Worm (Caenorhabditis elegans) whole organism, young adult: ENCODE results near the gene C36A4.11.

ENCODE experiments used
- B0261.1 ChIP-seq: sonication (generic microtip); optimal IDR thresholded peaks from 2 replicates; lab custom pipeline; 2016; ENCODE audit warnings: mild to moderate bottlenecking, missing genetic modification characterization, moderate library complexity, missing compliant biosample characterization
- C06A6.2 ChIP-seq: fragments of 200-800 bp; sonication (Bioruptor generic); conservative IDR thresholded peaks from 2 replicates; pipeline ENCODE4 v1.3.6; 2022; ENCODE audit warnings: missing genetic modification characterization, missing compliant biosample characterization
- F49E8.2 ChIP-seq: sonication (generic microtip); optimal IDR thresholded peaks from 3 replicates; lab custom pipeline; 2017; ENCODE audit warnings: missing genetic modification characterization, mild to moderate bottlenecking, missing compliant biosample characterization, antibody characterized with exemption, moderate library complexity; ENCODE audit not compliant: insufficient read depth
- F55B11.4 ChIP-seq: sonication (generic microtip); optimal IDR thresholded peaks from 2 replicates; lab custom pipeline; 2016; ENCODE audit warnings: missing compliant biosample characterization, missing genetic modification characterization, borderline replicate concordance; ENCODE audit not compliant: insufficient read depth
- F57A8.1 ChIP-seq: fragments of 200-800 bp; sonication (Bioruptor generic); optimal IDR thresholded peaks from 2 replicates; lab custom pipeline; 2018; ENCODE audit warnings: mild to moderate bottlenecking, missing genetic modification characterization, moderate library complexity, missing compliant biosample characterization
- F57C9.4 ChIP-seq: sonication (generic microtip); optimal IDR thresholded peaks from 2 replicates; lab custom pipeline; 2017; ENCODE audit warnings: mild to moderate bottlenecking, missing genetic modification characterization, missing compliant biosample characterization
- K11D2.4 ChIP-seq: fragments of 200-800 bp; sonication (Bioruptor generic); IDR thresholded peaks from 2 replicates; pipeline ENCODE4 v1.3.6; 2022; ENCODE audit warnings: missing genetic modification reagents, missing genetic modification characterization, missing compliant biosample characterization
- T07F8.4 ChIP-seq: sonication (generic microtip); optimal IDR thresholded peaks from 2 replicates; lab custom pipeline; 2016; ENCODE audit warnings: mild to moderate bottlenecking, missing genetic modification characterization, moderate library complexity, missing compliant biosample characterization
- Y53F4B.3 ChIP-seq: fragments of 200-800 bp; sonication (Bioruptor generic); IDR thresholded peaks from 2 replicates; pipeline ENCODE4 v1.3.6; 2022; ENCODE audit warnings: missing genetic modification reagents, missing genetic modification characterization, missing compliant biosample characterization
- Y79H2A.3 ChIP-seq: fragments of 200-800 bp; sonication (Bioruptor generic); conservative IDR thresholded peaks from 2 replicates; pipeline ENCODE4 v1.3.6; 2022; ENCODE audit warnings: missing genetic modification reagents, missing genetic modification characterization, missing compliant biosample characterization
- aptf-2 ChIP-seq: fragments of 200-800 bp; sonication (Bioruptor generic); conservative IDR thresholded peaks from 2 replicates; pipeline ENCODE4 v1.3.6; 2022; ENCODE audit warnings: missing genetic modification reagents, missing genetic modification characterization, missing compliant biosample characterization
- attf-5 ChIP-seq: fragments of 200-800 bp; sonication (Bioruptor generic); optimal IDR thresholded peaks from 2 replicates; lab custom pipeline; 2018; ENCODE audit warnings: mild to moderate bottlenecking, missing genetic modification characterization, missing compliant biosample characterization
- bed-1 ChIP-seq: fragments of 200-800 bp; sonication (Bioruptor generic); IDR thresholded peaks from 2 replicates; pipeline ENCODE4 v1.3.6; 2022; ENCODE audit warnings: missing genetic modification reagents, missing genetic modification characterization, missing compliant biosample characterization
- cebp-1 ChIP-seq, 2 experiments: fragments of 200-800 bp in 1 of 2; sonication (Bioruptor generic) in 1 of 2; sonication (generic microtip) in 1 of 2; IDR thresholded peaks in 1 of 2; optimal IDR thresholded peaks in 1 of 2; 2 replicates each; pipeline versions ENCODE4 v1.3.6 to Lab custom; 2017 to 2022; ENCODE audit warnings: missing compliant biosample characterization in 2 of 2, missing genetic modification characterization in 2 of 2, mild to moderate bottlenecking in 1 of 2, missing genetic modification reagents in 1 of 2, moderate library complexity in 1 of 2
- ceh-79 ChIP-seq: sonication (generic microtip); optimal IDR thresholded peaks from 2 replicates; lab custom pipeline; 2017; ENCODE audit warnings: mild to moderate bottlenecking, missing genetic modification characterization, missing compliant biosample characterization
- ceh-91 ChIP-seq: fragments of 200-800 bp; sonication (Bioruptor generic); IDR thresholded peaks from 2 replicates; pipeline ENCODE4 v1.3.6; 2022; ENCODE audit warnings: missing genetic modification reagents, missing genetic modification characterization, missing compliant biosample characterization
- dox-1 ChIP-seq: fragments of 200-800 bp; sonication (Bioruptor generic); IDR thresholded peaks from 2 replicates; pipeline ENCODE4 v1.3.6; 2022; ENCODE audit warnings: missing genetic modification reagents, missing genetic modification characterization, missing compliant biosample characterization
- dpl-1 ChIP-seq: fragments of 150-350 bp; optimal IDR thresholded peaks from 2 replicates; lab custom pipeline; 2014; ENCODE audit warnings: missing biosample characterization, missing genetic modification reagents, missing genetic modification characterization
- egl-44 ChIP-seq: fragments of 200-800 bp; sonication (Bioruptor generic); IDR thresholded peaks from 2 replicates; pipeline ENCODE4 v1.3.6; 2022; ENCODE audit warnings: missing genetic modification reagents, missing genetic modification characterization, missing compliant biosample characterization
- egrh-3 ChIP-seq: fragments of 200-800 bp; sonication (Bioruptor generic); IDR thresholded peaks from 2 replicates; pipeline ENCODE4 v1.3.6; 2022; ENCODE audit warnings: missing genetic modification reagents, missing genetic modification characterization, missing compliant biosample characterization
- fkh-3 ChIP-seq: sonication (generic microtip); optimal IDR thresholded peaks from 2 replicates; lab custom pipeline; 2016; ENCODE audit warnings: mild to moderate bottlenecking, missing genetic modification characterization, missing compliant biosample characterization
- gei-17 ChIP-seq: fragments of 200-800 bp; sonication (Bioruptor generic); optimal IDR thresholded peaks from 2 replicates; lab custom pipeline; 2018; ENCODE audit warnings: mild to moderate bottlenecking, missing genetic modification characterization, missing compliant biosample characterization
- hlh-26 ChIP-seq: fragments of 200-800 bp; sonication (Bioruptor generic); conservative IDR thresholded peaks from 2 replicates; pipeline ENCODE4 v1.3.6; 2022; ENCODE audit warnings: missing genetic modification reagents, missing genetic modification characterization, missing compliant biosample characterization
- hmg-1.2 ChIP-seq: fragments of 200-800 bp; sonication (Bioruptor generic); IDR thresholded peaks from 2 replicates; pipeline ENCODE4 v1.3.6; 2022; ENCODE audit warnings: missing genetic modification reagents, missing genetic modification characterization, missing compliant biosample characterization
- hmg-20 ChIP-seq: fragments of 200-800 bp; sonication (Bioruptor generic); IDR thresholded peaks from 2 replicates; pipeline ENCODE4 v1.3.6; 2022; ENCODE audit warnings: missing genetic modification reagents, missing genetic modification characterization, missing compliant biosample characterization
- let-526 ChIP-seq: fragments of 200-800 bp; sonication (Bioruptor generic); IDR thresholded peaks from 2 replicates; pipeline ENCODE4 v1.3.6; 2022; ENCODE audit warnings: missing genetic modification reagents, missing genetic modification characterization, missing compliant biosample characterization
- let-607 ChIP-seq, 2 experiments: fragments of 200-800 bp in 1 of 2; sonication (Bioruptor generic) in 1 of 2; sonication (generic microtip) in 1 of 2; optimal IDR thresholded peaks; 2 replicates each; lab custom pipeline; 2016 to 2018; ENCODE audit warnings: mild to moderate bottlenecking in 2 of 2, missing compliant biosample characterization in 2 of 2, missing genetic modification characterization in 2 of 2, moderate library complexity in 2 of 2, missing genotype in 1 of 2
- lin-35 ChIP-seq, 3 experiments: fragments of 150-350 bp in 2 of 3; sonication (generic microtip) in 1 of 3; optimal IDR thresholded peaks; 2 replicates each; lab custom pipeline; 2014 to 2018; ENCODE audit warnings: missing biosample characterization in 3 of 3, missing genetic modification characterization in 3 of 3, missing genetic modification reagents in 3 of 3
- lir-1 ChIP-seq: fragments of 200-800 bp; sonication (Bioruptor generic); conservative IDR thresholded peaks from 2 replicates; pipeline ENCODE4 v1.3.6; 2022; ENCODE audit warnings: missing genetic modification reagents, missing genetic modification characterization, missing compliant biosample characterization
- madf-10 ChIP-seq: sonication (generic microtip); optimal IDR thresholded peaks from 2 replicates; lab custom pipeline; 2016; ENCODE audit warnings: mild to moderate bottlenecking, missing genetic modification characterization, missing compliant biosample characterization
- mel-28 ChIP-seq: sonication (generic microtip); optimal IDR thresholded peaks from 2 replicates; lab custom pipeline; 2016; ENCODE audit warnings: borderline replicate concordance, mild to moderate bottlenecking, missing genetic modification characterization, missing compliant biosample characterization
- mxl-1 ChIP-seq: sonication (generic microtip); optimal IDR thresholded peaks from 2 replicates; lab custom pipeline; 2016; ENCODE audit warnings: missing genetic modification characterization, missing compliant biosample characterization
- nhr-120 ChIP-seq: fragments of 200-800 bp; sonication (Bioruptor generic); IDR thresholded peaks from 2 replicates; pipeline ENCODE4 v1.3.6; 2022; ENCODE audit warnings: missing genetic modification characterization, missing compliant biosample characterization
- nhr-27 ChIP-seq: fragments of 200-800 bp; sonication (Bioruptor generic); optimal IDR thresholded peaks from 2 replicates; lab custom pipeline; 2018; ENCODE audit warnings: mild to moderate bottlenecking, missing genetic modification characterization, moderate library complexity, missing compliant biosample characterization
- pbrm-1 ChIP-seq: fragments of 200-800 bp; sonication (Bioruptor generic); IDR thresholded peaks from 2 replicates; pipeline ENCODE4 v1.3.6; 2022; ENCODE audit warnings: missing genetic modification reagents, missing genetic modification characterization, missing compliant biosample characterization
- rec-8 ChIP-seq, 2 experiments: sonication (generic microtip); optimal IDR thresholded peaks; 2 replicates each; lab custom pipeline; 2016; ENCODE audit warnings: mild to moderate bottlenecking in 2 of 2, missing genetic modification characterization in 2 of 2, missing genetic modification reagents in 2 of 2, missing genotype in 2 of 2, missing biosample characterization in 1 of 2, missing compliant biosample characterization in 1 of 2, moderate library complexity in 1 of 2
- sdz-38 ChIP-seq: sonication (generic microtip); optimal IDR thresholded peaks from 2 replicates; lab custom pipeline; 2016; ENCODE audit warnings: missing genotype, missing genetic modification characterization, missing compliant biosample characterization
- snpc-1.3 ChIP-seq: sonication (generic microtip); optimal IDR thresholded peaks from 2 replicates; lab custom pipeline; 2017; ENCODE audit warnings: missing genetic modification characterization, mild to moderate bottlenecking, missing compliant biosample characterization, antibody characterized with exemption, moderate library complexity, missing genotype, missing genetic modification reagents; ENCODE audit not compliant: insufficient read depth
- snpc-4 ChIP-seq, 5 experiments: fragments of 150-350 bp in 1 of 5; sonication (generic microtip) in 4 of 5; optimal IDR thresholded peaks; 2 replicates each; lab custom pipeline; 2014 to 2018; ENCODE audit warnings: missing genetic modification characterization in 5 of 5, missing biosample characterization in 3 of 5, antibody characterized with exemption in 2 of 5, mild to moderate bottlenecking in 2 of 5, missing compliant biosample characterization in 2 of 5, missing genotype in 2 of 5, moderate library complexity in 2 of 5, missing genetic modification reagents in 1 of 5
- somi-1 ChIP-seq: fragments of 200-800 bp; sonication (Bioruptor generic); optimal IDR thresholded peaks from 2 replicates; lab custom pipeline; 2018; ENCODE audit warnings: mild to moderate bottlenecking, missing genetic modification characterization, missing compliant biosample characterization
- sptf-2 ChIP-seq: fragments of 200-800 bp; sonication (Bioruptor generic); optimal IDR thresholded peaks from 2 replicates; lab custom pipeline; 2018; ENCODE audit warnings: mild to moderate bottlenecking, missing genetic modification characterization, missing compliant biosample characterization
- unc-62 ChIP-seq: fragments of 150-350 bp; optimal IDR thresholded peaks from 2 replicates; lab custom pipeline; 2014; ENCODE audit warnings: missing biosample characterization, missing genetic modification reagents, missing genetic modification characterization
- ztf-18 ChIP-seq: sonication (generic microtip); optimal IDR thresholded peaks from 2 replicates; lab custom pipeline; 2016; ENCODE audit warnings: missing genotype, mild to moderate bottlenecking, missing genetic modification characterization, missing compliant biosample characterization
- ztf-25 ChIP-seq: fragments of 200-800 bp; sonication (Bioruptor generic); IDR thresholded peaks from 2 replicates; pipeline ENCODE4 v1.3.6; 2022; ENCODE audit warnings: missing genetic modification reagents, missing genetic modification characterization, missing compliant biosample characterization
- ztf-28 ChIP-seq: fragments of 200-800 bp; sonication (Bioruptor generic); IDR thresholded peaks from 2 replicates; pipeline ENCODE4 v1.3.6; 2022; ENCODE audit warnings: missing genetic modification reagents, missing genetic modification characterization, missing compliant biosample characterization

Gene C36A4.11

ce11 chrIII:3869292-3869781 is 29.0 kb downstream of the C36A4.11 start (continued):
- TF ChIP-seq aptf-2 (no peak), C06A6.2 (GFP tag; lab: Robert Waterston, UW) (no peak), nhr-27 (peak; percentile 91), F55B11.4 (tag; lab: Kevin White, UChicago) (no peak), lir-1 (GFP tag; lab: Robert Waterston, UW) (0 out of 2 replicates have a peak, but pooled peaks have one; percentile 26), ceh-91 (GFP tag; lab: Robert Waterston, UW) (peak; percentile 18; the same call in 1 of the 2 replicates), pbrm-1 (GFP tag; lab: Robert Waterston, UW) (peak; percentile 80; the same call in 1 of the 2 replicates), F57A8.1 (GFP tag; lab: Kevin White, UChicago) (no peak), let-526 (GFP tag; lab: Robert Waterston, UW) (no peak), gei-17 (no peak), hmg-20 (GFP tag; lab: Robert Waterston, UW) (peak; percentile 66), attf-5 (GFP tag; lab: Kevin White, UChicago) (peak; percentile 55), snpc-4 (GFP tag; optimal IDR thresholded peaks at IDR 0.05; lab: Kevin White, UChicago) (peak; percentile 8), snpc-4 (tag; optimal IDR thresholded peaks at IDR 0.05; lab: Kevin White, UChicago) (peak in 3 of 4 experiments; percentile 33 to 63 (median 52)), ztf-25 (GFP tag; lab: Robert Waterston, UW) (no peak), dox-1 (GFP tag; lab: Robert Waterston, UW) (peak; percentile 90), let-607 (tag; optimal IDR thresholded peaks at IDR 0.05; lab: Kevin White, UChicago) (peak; percentile 15 to 44), egl-44 (GFP tag; lab: Robert Waterston, UW) (peak; percentile 60; the same call in 1 of the 2 replicates), K11D2.4 (GFP tag; lab: Robert Waterston, UW) (no peak), snpc-1.3 (tag; lab: Kevin White, UChicago) (peak; percentile 93), Y79H2A.3 (GFP tag; lab: Robert Waterston, UW) (0 out of 2 replicates have a peak, but pooled peaks have one; percentile 22), rec-8 (tag; optimal IDR thresholded peaks at IDR 0.05; lab: Kevin White, UChicago) (peak in 1 of 2 experiments; percentile 21), somi-1 (peak; percentile 23), madf-10 (tag; lab: Kevin White, UChicago) (peak; percentile 65), ztf-18 (tag; lab: Kevin White, UChicago) (peak; percentile 59), F57C9.4 (tag; lab: Kevin White, UChicago) (peak; percentile 90), lin-35 (GFP tag; optimal IDR thresholded peaks at IDR 0.05; lab: Kevin White, UChicago) (peak in 1 of 3 experiments; percentile 57), egrh-3 (no peak), cebp-1 (GFP tag; IDR thresholded peaks at IDR 0.05; lab: Robert Waterston, UW) (no peak), cebp-1 (tag; optimal IDR thresholded peaks at IDR 0.05; lab: Kevin White, UChicago) (peak; percentile 87), hlh-26 (GFP tag; lab: Robert Waterston, UW) (no peak), sptf-2 (GFP tag; lab: Kevin White, UChicago) (no peak), bed-1 (no peak), T07F8.4 (peak; percentile 55), sdz-38 (tag; lab: Kevin White, UChicago) (no peak), F49E8.2 (tag; lab: Kevin White, UChicago) (peak; percentile 97), hmg-1.2 (GFP tag; lab: Robert Waterston, UW) (peak; percentile 45), dpl-1 (no peak), mel-28 (tag; lab: Kevin White, UChicago) (peak; percentile 76), B0261.1 (peak; percentile 18), ztf-28 (GFP tag; lab: Robert Waterston, UW) (no peak), nhr-120 (no peak), ceh-79 (tag; lab: Kevin White, UChicago) (peak; percentile 79), Y53F4B.3 (GFP tag; lab: Robert Waterston, UW) (no peak), mxl-1 (tag; lab: Kevin White, UChicago) (peak; percentile 72), unc-62 (GFP tag; lab: Kevin White, UChicago) (no peak), fkh-3 (tag; lab: Kevin White, UChicago) (no peak)
